Fruit fly (Drosophila melanogaster) whole organism, embryonic: Measurements from ENCODE around the gene CG12171.

Experiments used
- CG10274 ChIP-seq: fragments of 200-800 bp; sonication (Bioruptor generic); optimal IDR thresholded peaks from 3 replicates; lab custom pipeline; 2017; ENCODE audit warnings: missing biosample characterization, mild to moderate bottlenecking, missing genetic modification characterization
- CG10565 ChIP-seq: fragments of 200-800 bp; sonication (Bioruptor generic); optimal IDR thresholded peaks from 3 replicates; lab custom pipeline; 2016; ENCODE audit warnings: missing biosample characterization, mild to moderate bottlenecking, missing genetic modification characterization
- CG12071 ChIP-seq: fragments of 200-800 bp; sonication (Bioruptor generic); optimal IDR thresholded peaks from 3 replicates; lab custom pipeline; 2018; ENCODE audit warnings: missing biosample characterization, mild to moderate bottlenecking, missing genetic modification characterization
- CG13287 ChIP-seq: fragments of 200-800 bp; sonication (Bioruptor generic); IDR thresholded peaks from 2 replicates; pipeline ENCODE4 v1.3.6; 2022; ENCODE audit warnings: missing biosample characterization, missing genetic modification characterization; ENCODE audit not compliant: partially characterized antibody
- CG13296 ChIP-seq: fragments of 200-800 bp; sonication (Bioruptor generic); optimal IDR thresholded peaks from 3 replicates; lab custom pipeline; 2018; ENCODE audit warnings: missing biosample characterization, mild to moderate bottlenecking, missing genetic modification characterization
- CG1529 ChIP-seq: fragments of 200-800 bp; sonication (Bioruptor generic); optimal IDR thresholded peaks from 3 replicates; lab custom pipeline; 2018; ENCODE audit warnings: missing biosample characterization, missing genetic modification characterization
- CG15696 ChIP-seq: fragments of 200-800 bp; sonication (Bioruptor generic); optimal IDR thresholded peaks from 2 replicates; lab custom pipeline; 2019; ENCODE audit warnings: missing biosample characterization, mild to moderate bottlenecking, missing genetic modification characterization, moderate library complexity
- CG16779 ChIP-seq: fragments of 200-800 bp; sonication (Bioruptor generic); IDR thresholded peaks from 2 replicates; pipeline ENCODE4 v1.3.6; 2022; ENCODE audit warnings: missing biosample characterization, missing genetic modification characterization
- CG2129 ChIP-seq: fragments of 200-800 bp; sonication (Bioruptor generic); IDR thresholded peaks from 2 replicates; pipeline ENCODE4 v1.3.6; 2022; ENCODE audit warnings: missing biosample characterization, missing genetic modification characterization; ENCODE audit not compliant: partially characterized antibody
- CG2199 ChIP-seq: fragments of 200-800 bp; sonication (Bioruptor generic); IDR thresholded peaks from 3 replicates; pipeline ENCODE4 v1.3.6; 2022; ENCODE audit warnings: missing biosample characterization, missing genetic modification characterization
- CG2875 ChIP-seq: fragments of 200-800 bp; sonication (Bioruptor generic); optimal IDR thresholded peaks from 2 replicates; lab custom pipeline; 2017; ENCODE audit warnings: missing biosample characterization, mild to moderate bottlenecking, missing genetic modification characterization, missing genetic modification reagents
- CG3847 ChIP-seq: fragments of 200-800 bp; sonication (Bioruptor generic); IDR thresholded peaks from 2 replicates; pipeline ENCODE4 v1.3.6; 2022; ENCODE audit warnings: missing biosample characterization, missing genetic modification characterization
- CG4617 ChIP-seq: fragments of 200-800 bp; sonication (Bioruptor generic); optimal IDR thresholded peaks from 3 replicates; lab custom pipeline; 2016; ENCODE audit warnings: missing biosample characterization, missing genetic modification characterization, borderline replicate concordance
- CG5180 ChIP-seq: fragments of 200-800 bp; sonication (Bioruptor generic); optimal IDR thresholded peaks from 3 replicates; lab custom pipeline; 2017; ENCODE audit warnings: missing biosample characterization, missing genetic modification characterization, mild to moderate bottlenecking, moderate library complexity, missing genetic modification reagents
- CG5953 ChIP-seq: fragments of 200-800 bp; sonication (Bioruptor generic); IDR thresholded peaks from 2 replicates; pipeline ENCODE4 v1.3.6; 2022; ENCODE audit warnings: missing biosample characterization, missing genetic modification characterization
- CG7786 ChIP-seq: fragments of 200-800 bp; sonication (Bioruptor generic); optimal IDR thresholded peaks from 2 replicates; lab custom pipeline; 2016; ENCODE audit warnings: missing biosample characterization, missing genetic modification characterization
- CG8388 ChIP-seq: fragments of 200-800 bp; sonication (Bioruptor generic); optimal IDR thresholded peaks from 2 replicates; lab custom pipeline; 2019; ENCODE audit warnings: missing biosample characterization, mild to moderate bottlenecking, missing genetic modification characterization, moderate library complexity
- CG9437 ChIP-seq: fragments of 200-800 bp; sonication (Bioruptor generic); optimal IDR thresholded peaks from 2 replicates; lab custom pipeline; 2018; ENCODE audit warnings: missing biosample characterization, mild to moderate bottlenecking, missing genetic modification characterization
- CG9797 ChIP-seq: fragments of 200-800 bp; sonication (Bioruptor generic); optimal IDR thresholded peaks from 3 replicates; lab custom pipeline; 2018; ENCODE audit warnings: missing biosample characterization, mild to moderate bottlenecking, missing genetic modification characterization
- CrebB ChIP-seq: fragments of 200-800 bp; sonication (Bioruptor generic); optimal IDR thresholded peaks from 3 replicates; lab custom pipeline; 2018; ENCODE audit warnings: missing biosample characterization, mild to moderate bottlenecking, missing genetic modification characterization
- Dbx ChIP-seq: fragments of 200-800 bp; sonication (Bioruptor generic); IDR thresholded peaks from 3 replicates; pipeline ENCODE4 v1.3.6; 2022; ENCODE audit warnings: missing biosample characterization, missing genetic modification characterization
- GATAe ChIP-seq: fragments of 200-800 bp; sonication (Bioruptor generic); conservative IDR thresholded peaks from 2 replicates; pipeline ENCODE4 v1.3.6; 2022; ENCODE audit warnings: missing biosample characterization, missing genetic modification characterization
- H15 ChIP-seq: fragments of 200-800 bp; sonication (Bioruptor generic); IDR thresholded peaks from 3 replicates; pipeline ENCODE4 v1.3.6; 2022; ENCODE audit warnings: missing biosample characterization, missing genetic modification characterization
- HmgZ ChIP-seq: fragments of 200-800 bp; sonication (Bioruptor generic); optimal IDR thresholded peaks from 2 replicates; lab custom pipeline; 2018; ENCODE audit warnings: missing biosample characterization, mild to moderate bottlenecking, missing genetic modification characterization
- MESR4 ChIP-seq: fragments of 200-800 bp; sonication (Bioruptor generic); optimal IDR thresholded peaks from 2 replicates; lab custom pipeline; 2018; ENCODE audit warnings: missing biosample characterization, mild to moderate bottlenecking, missing genetic modification characterization, moderate library complexity
- Oaz ChIP-seq: fragments of 200-800 bp; sonication (Bioruptor generic); IDR thresholded peaks from 2 replicates; pipeline ENCODE4 v1.3.6; 2022; ENCODE audit warnings: missing biosample characterization, missing genetic modification characterization
- Poxn ChIP-seq: fragments of 200-800 bp; sonication (Bioruptor generic); IDR thresholded peaks from 2 replicates; pipeline ENCODE4 v1.3.6; 2022; ENCODE audit warnings: missing biosample characterization, missing genetic modification characterization
- Six4 ChIP-seq: fragments of 200-800 bp; sonication (Bioruptor generic); optimal IDR thresholded peaks from 2 replicates; lab custom pipeline; 2016; ENCODE audit warnings: missing biosample characterization, missing genetic modification characterization
- Usf ChIP-seq: fragments of 200-800 bp; sonication (Bioruptor generic); optimal IDR thresholded peaks from 2 replicates; lab custom pipeline; 2017; ENCODE audit warnings: missing genotype, missing biosample characterization, missing genetic modification characterization
- Vsx1 ChIP-seq: fragments of 200-800 bp; sonication (Bioruptor generic); optimal IDR thresholded peaks from 2 replicates; lab custom pipeline; 2017; ENCODE audit warnings: missing biosample characterization, mild to moderate bottlenecking, missing genetic modification characterization, missing genetic modification reagents
- YL-1 ChIP-seq: fragments of 200-800 bp; sonication (Bioruptor generic); optimal IDR thresholded peaks from 3 replicates; lab custom pipeline; 2017; ENCODE audit warnings: missing biosample characterization, mild to moderate bottlenecking, missing genetic modification characterization
- amos ChIP-seq: fragments of 200-800 bp; sonication (Bioruptor generic); IDR thresholded peaks from 2 replicates; pipeline ENCODE4 v1.3.6; 2022; ENCODE audit warnings: missing biosample characterization, missing genetic modification characterization; ENCODE audit not compliant: partially characterized antibody
- ato ChIP-seq: fragments of 200-800 bp; sonication (Bioruptor generic); IDR thresholded peaks from 2 replicates; pipeline ENCODE4 v1.3.6; 2022; ENCODE audit warnings: missing biosample characterization, missing genetic modification characterization; ENCODE audit not compliant: partially characterized antibody
- croc ChIP-seq: fragments of 200-800 bp; sonication (Bioruptor generic); conservative IDR thresholded peaks from 3 replicates; pipeline ENCODE4 v1.3.6; 2022; ENCODE audit warnings: missing biosample characterization, missing genetic modification characterization
- crol ChIP-seq: fragments of 200-800 bp; sonication (Bioruptor generic); IDR thresholded peaks from 2 replicates; pipeline ENCODE4 v1.3.6; 2022; ENCODE audit warnings: missing biosample characterization, missing genetic modification characterization
- ewg ChIP-seq: fragments of 200-800 bp; sonication (Bioruptor generic); optimal IDR thresholded peaks from 3 replicates; lab custom pipeline; 2017; ENCODE audit warnings: mild to moderate bottlenecking, missing biosample characterization, missing genetic modification reagents, missing genetic modification characterization
- fd3F ChIP-seq: fragments of 200-800 bp; sonication (Bioruptor generic); optimal IDR thresholded peaks from 2 replicates; lab custom pipeline; 2018; ENCODE audit warnings: missing biosample characterization, mild to moderate bottlenecking, missing genetic modification characterization, moderate library complexity
- grn ChIP-seq: fragments of 200-800 bp; sonication (Bioruptor generic); optimal IDR thresholded peaks from 3 replicates; lab custom pipeline; 2017; ENCODE audit warnings: missing biosample characterization, missing genetic modification characterization
- hkb ChIP-seq, 2 experiments: fragments of 200-800 bp in 1 of 2; fragments of >200 bp in 1 of 2; sonication (Bioruptor generic) in 1 of 2; IDR thresholded peaks in 1 of 2; optimal IDR thresholded peaks in 1 of 2; 2 replicates each; pipeline versions ENCODE4 v1.3.6 to Lab custom; 2017 to 2022; ENCODE audit warnings: missing biosample characterization in 1 of 2, missing genetic modification characterization in 1 of 2
- lmd ChIP-seq: fragments of 200-800 bp; sonication (Bioruptor generic); IDR thresholded peaks from 2 replicates; pipeline ENCODE4 v1.3.6; 2022; ENCODE audit warnings: missing biosample characterization, missing genetic modification characterization
- odd ChIP-seq: fragments of 200-800 bp; sonication (Bioruptor generic); optimal IDR thresholded peaks from 2 replicates; lab custom pipeline; 2017; ENCODE audit warnings: missing biosample characterization, mild to moderate bottlenecking, missing genetic modification characterization
- pho ChIP-seq: fragments of 200-800 bp; sonication (Bioruptor generic); optimal IDR thresholded peaks from 2 replicates; lab custom pipeline; 2016; ENCODE audit warnings: missing biosample characterization, missing genetic modification characterization
- repo ChIP-seq: fragments of 200-800 bp; sonication (Bioruptor generic); optimal IDR thresholded peaks from 2 replicates; lab custom pipeline; 2016; ENCODE audit warnings: missing biosample characterization, missing genetic modification characterization
- row ChIP-seq: fragments of 200-800 bp; sonication (Bioruptor generic); IDR thresholded peaks from 3 replicates; pipeline ENCODE4 v1.3.6; 2022; ENCODE audit warnings: missing biosample characterization, missing genetic modification characterization
- slou ChIP-seq: fragments of 200-800 bp; sonication (Bioruptor generic); optimal IDR thresholded peaks from 3 replicates; lab custom pipeline; 2016; ENCODE audit warnings: missing biosample characterization, missing genetic modification characterization
- sug ChIP-seq: fragments of 200-800 bp; optimal IDR thresholded peaks from 2 replicates; lab custom pipeline; 2019; ENCODE audit warnings: missing biosample characterization, mild to moderate bottlenecking, missing genetic modification characterization, moderate library complexity
- toy ChIP-seq: fragments of 200-800 bp; sonication (Bioruptor generic); IDR thresholded peaks from 2 replicates; pipeline ENCODE4 v1.3.6; 2022; ENCODE audit warnings: missing biosample characterization, missing genetic modification characterization
- usp ChIP-seq: fragments of >200 bp; optimal IDR thresholded peaks from 2 replicates; lab custom pipeline; 2017; ENCODE audit warnings: missing biosample characterization, missing genetic modification characterization
- wdn ChIP-seq: fragments of 200-800 bp; sonication (Bioruptor generic); IDR thresholded peaks from 2 replicates; pipeline ENCODE4 v1.3.6; 2022; ENCODE audit warnings: missing biosample characterization, missing genetic modification characterization
- yki ChIP-seq: fragments of >200 bp; optimal IDR thresholded peaks from 3 replicates; lab custom pipeline; 2018
- zf30C ChIP-seq: fragments of 200-800 bp; sonication (Bioruptor generic); optimal IDR thresholded peaks from 3 replicates; lab custom pipeline; 2018; ENCODE audit warnings: missing biosample characterization, mild to moderate bottlenecking, missing genetic modification characterization

CG12171 gene

dm6 chr3R:5653887-5654286 lies 20.5 kb downstream of the CG12171 start:
- TF ChIP-seq toy (GFP tag; lab: Robert Waterston, UW) (no peak), odd (peak; percentile 33), repo (GFP tag; lab: Kevin White, UChicago) (no peak), lmd (GFP tag; lab: Robert Waterston, UW) (no peak), CG5953 (GFP tag; lab: Robert Waterston, UW) (no peak), MESR4 (GFP tag; lab: Kevin White, UChicago) (no peak), CrebB (tag; lab: Kevin White, UChicago) (no peak), wdn (GFP tag; lab: Robert Waterston, UW) (no peak), CG16779 (no peak), row (GFP tag; lab: Robert Waterston, UW) (no peak), CG12071 (peak; percentile 12), CG13287 (GFP tag; lab: Robert Waterston, UW) (no peak), Vsx1 (GFP tag; lab: Kevin White, UChicago) (peak; percentile 44), YL-1 (GFP tag; lab: Kevin White, UChicago) (no peak), Dbx (GFP tag; lab: Robert Waterston, UW) (peak; percentile 14; the same call in 1 of the 3 replicates), grn (GFP tag; lab: Kevin White, UChicago) (peak; percentile 36), HmgZ (tag; lab: Kevin White, UChicago) (peak; percentile 19), yki (no peak), CG9437 (GFP tag; lab: Kevin White, UChicago) (no peak), amos (GFP tag; lab: Robert Waterston, UW) (no peak), CG9797 (GFP tag; lab: Kevin White, UChicago) (no peak), CG3847 (no peak), Usf (GFP tag; lab: Kevin White, UChicago) (no peak), Six4 (no peak), CG4617 (no peak), GATAe (peak; percentile 26; the same call in 1 of the 2 replicates), usp (GFP tag; lab: Kevin White, UChicago) (no peak), Oaz (GFP tag; lab: Robert Waterston, UW) (no peak), CG7786 (GFP tag; lab: Kevin White, UChicago) (no peak), CG2875 (GFP tag; lab: Kevin White, UChicago) (no peak), H15 (GFP tag; lab: Robert Waterston, UW) (no peak), CG10565 (no peak), croc (GFP tag; lab: Robert Waterston, UW) (no peak), hkb (optimal IDR thresholded peaks at IDR 0.05; lab: Kevin White, UChicago) (no peak), hkb (GFP tag; IDR thresholded peaks at IDR 0.05; lab: Robert Waterston, UW) (peak; percentile 20), slou (GFP tag; lab: Kevin White, UChicago) (no peak), CG5180 (GFP tag; lab: Kevin White, UChicago) (peak; percentile 67), Poxn (GFP tag; lab: Robert Waterston, UW) (no peak), CG15696 (no peak), pho (GFP tag; lab: Kevin White, UChicago) (no peak), fd3F (GFP tag; lab: Kevin White, UChicago) (no peak), CG1529 (GFP tag; lab: Kevin White, UChicago) (no peak), CG2129 (no peak), CG10274 (GFP tag; lab: Kevin White, UChicago) (no peak), zf30C (GFP tag; lab: Kevin White, UChicago) (peak; percentile 14), ewg (GFP tag; lab: Kevin White, UChicago) (no peak), CG2199 (GFP tag; lab: Robert Waterston, UW) (no peak), CG8388 (GFP tag; lab: Kevin White, UChicago) (peak; percentile 3), CG13296 (GFP tag; lab: Kevin White, UChicago) (peak; percentile 13), ato (GFP tag; lab: Robert Waterston, UW) (0 out of 2 replicates have a peak, but pooled peaks have one; percentile 14), sug (tag; lab: Kevin White, UChicago) (peak; percentile 65), crol (peak; percentile 21; the same call in 1 of the 2 replicates)
